Fruit fly (Drosophila melanogaster) whole organism: Measurements from ENCODE around the gene Ugt303A1.
A peak's percentile ranks its signal among the peaks of the same experiment; 100 is the strongest.

Experiments
- CG8478 ChIP-seq: fragments of >200 bp; optimal IDR thresholded peaks from 2 replicates; lab custom pipeline; 2018; ENCODE audit warnings: inconsistent platforms
- Dll ChIP-seq: fragments of >200 bp; optimal IDR thresholded peaks from 2 replicates; lab custom pipeline; 2017
- EcR ChIP-seq, 2 experiments: fragments of >200 bp; optimal IDR thresholded peaks; 2 replicates each; lab custom pipeline; 2017; ENCODE audit warnings: missing biosample characterization in 2 of 2, missing genetic modification characterization in 2 of 2, missing genetic modification reagents in 2 of 2
- pan ChIP-seq: fragments of >200 bp; optimal IDR thresholded peaks from 2 replicates; lab custom pipeline; 2017
- psq ChIP-seq: fragments of >200 bp; optimal IDR thresholded peaks from 2 replicates; lab custom pipeline; 2017

DNA sequence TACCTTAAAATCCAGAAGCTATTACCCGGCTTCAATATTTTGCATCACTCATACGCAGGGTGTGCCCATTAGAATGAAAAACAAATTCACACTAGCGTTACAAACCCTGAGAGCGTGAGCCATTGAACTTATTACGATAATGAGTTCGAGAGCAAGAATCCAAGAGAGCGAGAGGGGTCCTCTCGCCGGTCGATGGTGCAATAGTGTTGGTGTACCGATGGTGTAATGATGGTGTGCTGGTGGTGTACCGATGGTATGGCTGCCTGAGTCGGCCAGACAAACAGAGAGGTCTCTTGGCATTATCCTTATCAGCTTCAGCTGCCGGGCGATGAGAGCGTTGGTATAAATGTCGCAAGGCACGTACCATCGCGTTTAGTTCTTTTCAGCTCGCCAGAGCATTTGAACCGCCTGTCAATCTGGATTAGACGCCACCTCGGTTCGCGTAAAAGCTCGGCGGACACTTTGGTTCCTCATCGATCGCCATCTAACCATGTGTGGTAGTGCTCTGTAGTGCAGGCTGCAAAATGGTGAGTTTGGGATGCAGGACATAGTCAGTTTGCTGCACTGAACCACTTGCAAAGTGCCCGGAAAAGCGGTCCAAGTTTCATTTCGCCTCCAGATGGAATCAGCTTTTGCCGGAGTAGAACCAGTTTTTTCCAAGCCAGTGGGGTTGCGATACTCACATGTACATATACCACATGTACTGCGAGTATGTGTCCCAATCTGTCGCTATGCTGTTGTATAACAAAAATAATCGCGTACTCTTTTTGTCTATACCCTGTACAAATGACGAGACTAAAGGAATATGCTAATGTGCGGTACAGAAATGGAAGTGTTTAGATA is 24.9 kb downstream of the Ugt303A1 start:
- TF ChIP-seq pan (no peak), CG8478 (no peak), psq (lab: Kevin White, UChicago) (no peak), Dll (lab: Kevin White, UChicago) (no peak), EcR (GFP tag; optimal IDR thresholded peaks at IDR 0.05; lab: Kevin White, UChicago) (peak in 1 of 2 experiments; percentile 74)
